Worm (Caenorhabditis elegans) whole organism, young adult: Measurements from ENCODE around the gene Y50E8A.12.

Source experiments
- F49E8.2 ChIP-seq: sonication (generic microtip); optimal IDR thresholded peaks from 3 replicates; lab custom pipeline; 2017; ENCODE audit warnings: missing genetic modification characterization, mild to moderate bottlenecking, missing compliant biosample characterization, antibody characterized with exemption, moderate library complexity; ENCODE audit not compliant: insufficient read depth
- attf-3 ChIP-seq: fragments of 200-800 bp; sonication (Bioruptor generic); conservative IDR thresholded peaks from 2 replicates; pipeline ENCODE4 v1.3.6; 2022; ENCODE audit warnings: missing genetic modification reagents, missing genetic modification characterization, missing compliant biosample characterization
- ztf-26 ChIP-seq: sonication (generic microtip); optimal IDR thresholded peaks from 2 replicates; lab custom pipeline; 2017; ENCODE audit warnings: missing genetic modification characterization, missing compliant biosample characterization

- TF ChIP-seq ztf-26 (tag; lab: Kevin White, UChicago), result no peak
- TF ChIP-seq F49E8.2 (tag; lab: Kevin White, UChicago), result no peak
- TF ChIP-seq attf-3, result no peak
These were observed 9.0 kb upstream of the Y50E8A.12 start for ce11 chrV:14793043-14793442.
